Worm (Caenorhabditis elegans): Measurements from ENCODE around the gene T28A8.8.
A peak's percentile ranks its signal among the peaks of the same experiment; 100 is the strongest.

T28A8.8 gene

DNA sequence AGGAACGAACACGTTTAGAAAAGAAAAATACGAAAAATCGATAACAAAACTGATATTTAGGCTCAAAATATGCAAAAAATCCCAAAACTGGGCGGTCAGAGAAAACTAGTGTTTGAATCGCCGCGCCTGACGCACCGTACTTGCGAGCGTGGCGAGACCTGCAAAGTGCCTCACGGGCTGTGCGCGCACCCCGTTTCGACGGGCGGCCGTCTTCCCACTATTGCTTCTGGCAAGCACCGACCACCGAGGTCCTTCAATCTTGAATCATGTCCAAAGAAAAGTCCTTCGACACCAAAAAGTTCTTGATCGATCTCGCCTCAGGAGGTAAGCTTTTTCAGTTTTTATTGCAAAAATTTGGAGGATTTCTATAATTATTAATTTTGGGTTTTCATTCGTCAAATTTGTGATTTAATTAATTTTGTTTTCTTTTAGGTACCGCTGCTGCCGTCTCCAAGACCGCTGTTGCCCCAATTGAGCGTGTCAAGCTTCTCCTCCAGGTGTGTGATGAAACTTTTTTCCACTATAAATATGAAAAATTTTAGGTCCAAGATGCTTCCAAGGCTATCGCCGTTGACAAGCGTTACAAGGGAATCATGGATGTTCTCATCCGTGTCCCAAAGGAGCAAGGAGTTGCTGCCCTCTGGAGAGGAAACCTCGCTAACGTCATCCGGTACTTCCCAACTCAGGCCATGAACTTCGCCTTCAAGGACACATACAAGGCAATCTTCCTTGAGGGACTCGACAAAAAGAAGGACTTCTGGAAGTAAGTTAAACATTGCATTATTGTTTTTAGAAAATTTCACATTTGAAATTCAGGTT lies 39.4 kb upstream of the T28A8.8 start, which contains the start of gene ant-1.1:
TSS of gene ant-1.1 (plus strand) at position 199 of the 819 bp plus-strand sequence.
- TF ChIP-seq elt-1 (tag; optimal IDR thresholded peaks at IDR 0.05) (peak; percentile 63), nhr-25 (tag; optimal IDR thresholded peaks at IDR 0.05) (peak; percentile 98), ztf-4 (tag; optimal IDR thresholded peaks at IDR 0.05) (peak; percentile 32), tbx-2 (tag; optimal IDR thresholded peaks at IDR 0.05) (peak; percentile 62), nhr-12 (tag; optimal IDR thresholded peaks at IDR 0.05) (no peak), unc-39 (tag; optimal IDR thresholded peaks at IDR 0.05) (no peak), egl-27 (tag; optimal IDR thresholded peaks at IDR 0.05) (peak; percentile 78), eor-1 (tag; optimal IDR thresholded peaks at IDR 0.05) (no peak), fkh-2 (tag; optimal IDR thresholded peaks at IDR 0.05) (no peak), nhr-237 (tag; optimal IDR thresholded peaks at IDR 0.05) (no peak), elt-3 (tag; optimal IDR thresholded peaks at IDR 0.05) (peak in 1 of 3 experiments; percentile 51), snpc-4 (tag; optimal IDR thresholded peaks at IDR 0.05) (peak; percentile 65), nhr-28 (tag; optimal IDR thresholded peaks at IDR 0.05) (no peak), nhr-23 (tag; optimal IDR thresholded peaks at IDR 0.05) (peak; percentile 92), ceh-28 (tag; optimal IDR thresholded peaks at IDR 0.05) (peak; percentile 92), ZK546.5 (tag; optimal IDR thresholded peaks at IDR 0.05) (peak; percentile 93), R02D3.7 (tag; optimal IDR thresholded peaks at IDR 0.05) (peak; percentile 84), hmg-11 (tag; optimal IDR thresholded peaks at IDR 0.05) (peak; percentile 71), lin-15B (tag; optimal IDR thresholded peaks at IDR 0.05) (peak; percentile 98), skn-1 (tag; optimal IDR thresholded peaks at IDR 0.05) (peak; percentile 87), egl-5 (tag; optimal IDR thresholded peaks at IDR 0.05) (no peak), lsy-12 (tag; optimal IDR thresholded peaks at IDR 0.05) (peak; percentile 96), aly-2 (tag; optimal IDR thresholded peaks at IDR 0.05) (peak; percentile 31), pqm-1 (tag; optimal IDR thresholded peaks at IDR 0.05) (peak; percentile 57), ceh-82 (tag; optimal IDR thresholded peaks at IDR 0.05) (peak; percentile 85), jun-1 (tag; optimal IDR thresholded peaks at IDR 0.05) (peak; percentile 90), daf-12 (tag; optimal IDR thresholded peaks at IDR 0.05) (no peak), lin-39 (tag; optimal IDR thresholded peaks at IDR 0.05) (peak; percentile 98), elt-2 (tag; optimal IDR thresholded peaks at IDR 0.05) (peak; percentile 80), mml-1 (tag; optimal IDR thresholded peaks at IDR 0.05) (no peak), nhr-11 (tag; optimal IDR thresholded peaks at IDR 0.05) (peak; percentile 59), fos-1 (tag; optimal IDR thresholded peaks at IDR 0.05) (peak; percentile 65), fkh-10 (GFP tag; optimal IDR thresholded peaks at IDR 0.05) (peak; percentile 5), ceh-16 (tag; optimal IDR thresholded peaks at IDR 0.05) (peak; percentile 33), unc-62 (GFP tag; optimal IDR thresholded peaks at IDR 0.05) (peak; percentile 41), ceh-9 (tag; optimal IDR thresholded peaks at IDR 0.05) (no peak), zag-1 (tag; optimal IDR thresholded peaks at IDR 0.05) (no peak), nfya-1 (tag; optimal IDR thresholded peaks at IDR 0.05; ENCODE audit: insufficient read depth) (peak; percentile 98), mdl-1 (tag; optimal IDR thresholded peaks at IDR 0.05) (no peak), sea-2 (GFP tag; optimal IDR thresholded peaks at IDR 0.05) (no peak), nhr-76 (tag; optimal IDR thresholded peaks at IDR 0.05) (no peak), nhr-67 (tag; optimal IDR thresholded peaks at IDR 0.05) (no peak), nhr-43 (tag; optimal IDR thresholded peaks at IDR 0.05; ENCODE audit: poor library complexity, severe bottlenecking) (peak; percentile 93), ama-1 (optimal IDR thresholded peaks at IDR 0.05) (peak; percentile 93), pha-4 (tag; optimal IDR thresholded peaks at IDR 0.05) (peak; percentile 87), ztf-11 (tag; optimal IDR thresholded peaks at IDR 0.05) (no peak), nhr-77 (tag; optimal IDR thresholded peaks at IDR 0.05) (peak; percentile 20)
